Worm (Caenorhabditis elegans) whole organism, late embryonic: ENCODE measurements around the gene nyn-3.

Source experiments
- F13H6.1 ChIP-seq: sonication (generic microtip); optimal IDR thresholded peaks from 2 replicates; lab custom pipeline; 2016; ENCODE audit warnings: missing genetic modification characterization, missing compliant biosample characterization
- ceh-9 ChIP-seq: sonication (generic microtip); optimal IDR thresholded peaks from 2 replicates; lab custom pipeline; 2016; ENCODE audit warnings: mild to moderate bottlenecking, missing genetic modification characterization, inconsistent platforms, missing compliant biosample characterization
- lin-11 ChIP-seq: fragments of 200-800 bp; sonication (Bioruptor generic); optimal IDR thresholded peaks from 2 replicates; lab custom pipeline; 2018; ENCODE audit warnings: mild to moderate bottlenecking, missing genetic modification characterization, missing compliant biosample characterization
- madf-2 ChIP-seq: sonication (generic microtip); optimal IDR thresholded peaks from 2 replicates; lab custom pipeline; 2017; ENCODE audit warnings: missing genetic modification characterization, missing compliant biosample characterization
- nhr-11 ChIP-seq: fragments of 150-350 bp; optimal IDR thresholded peaks from 2 replicates; lab custom pipeline; 2014; ENCODE audit warnings: missing biosample characterization, missing genetic modification characterization
- rnt-1 ChIP-seq: sonication (generic microtip); optimal IDR thresholded peaks from 2 replicates; lab custom pipeline; 2016; ENCODE audit warnings: missing genetic modification characterization, missing compliant biosample characterization
- sox-4 ChIP-seq: sonication (generic microtip); optimal IDR thresholded peaks from 2 replicates; lab custom pipeline; 2017; ENCODE audit warnings: mild to moderate bottlenecking, missing genetic modification characterization, inconsistent platforms, missing compliant biosample characterization
- tbx-2 ChIP-seq: sonication (generic microtip); optimal IDR thresholded peaks from 2 replicates; lab custom pipeline; 2016; ENCODE audit warnings: missing genetic modification characterization, missing compliant biosample characterization
- unc-86 ChIP-seq: sonication (generic microtip); optimal IDR thresholded peaks from 2 replicates; lab custom pipeline; 2016; ENCODE audit warnings: missing genetic modification characterization, missing compliant biosample characterization

- TF ChIP-seq ceh-9 (no peak), tbx-2 (tag; lab: Kevin White, UChicago) (no peak), sox-4 (tag; lab: Kevin White, UChicago) (no peak), lin-11 (no peak), nhr-11 (tag; lab: Kevin White, UChicago) (no peak), unc-86 (no peak), F13H6.1 (tag; lab: Kevin White, UChicago) (no peak), rnt-1 (tag; lab: Kevin White, UChicago) (no peak), madf-2 (tag; lab: Kevin White, UChicago) (no peak)
Measured at ce11 chrII:6281903-6282302, 10.5 kb downstream of the nyn-3 start.
